Worm (Caenorhabditis elegans) whole organism, late embryonic: ENCODE results near the gene F07C3.2.

Experiments used
- C08G9.2 ChIP-seq: sonication (generic microtip); optimal IDR thresholded peaks from 2 replicates; lab custom pipeline; 2016; ENCODE audit warnings: mild to moderate bottlenecking, missing genetic modification characterization, moderate library complexity, missing compliant biosample characterization
- C38D4.7 ChIP-seq: fragments of 200-800 bp; sonication (Bioruptor generic); optimal IDR thresholded peaks from 2 replicates; lab custom pipeline; 2018; ENCODE audit warnings: mild to moderate bottlenecking, missing genetic modification characterization, moderate library complexity, missing compliant biosample characterization
- K02D7.2 ChIP-seq: sonication (generic microtip); optimal IDR thresholded peaks from 2 replicates; lab custom pipeline; 2017; ENCODE audit warnings: mild to moderate bottlenecking, missing genetic modification characterization, missing compliant biosample characterization
- T23F11.4 ChIP-seq: fragments of 200-800 bp; sonication (Bioruptor generic); optimal IDR thresholded peaks from 2 replicates; lab custom pipeline; 2018; ENCODE audit warnings: mild to moderate bottlenecking, missing genetic modification characterization, missing compliant biosample characterization
- ahr-1 ChIP-seq: sonication (generic microtip); optimal IDR thresholded peaks from 2 replicates; lab custom pipeline; 2016; ENCODE audit warnings: missing genetic modification characterization, missing compliant biosample characterization
- ceh-14 ChIP-seq: sonication (generic microtip); optimal IDR thresholded peaks from 2 replicates; lab custom pipeline; 2016; ENCODE audit warnings: missing genotype, missing genetic modification characterization, missing compliant biosample characterization
- ceh-19 ChIP-seq: fragments of 200-800 bp; sonication (Bioruptor generic); optimal IDR thresholded peaks from 2 replicates; lab custom pipeline; 2018; ENCODE audit warnings: mild to moderate bottlenecking, missing genetic modification characterization, missing compliant biosample characterization
- ceh-2 ChIP-seq: sonication (generic microtip); optimal IDR thresholded peaks from 2 replicates; lab custom pipeline; 2016; ENCODE audit warnings: missing genotype, missing genetic modification characterization, missing compliant biosample characterization
- ceh-31 ChIP-seq: sonication (generic microtip); optimal IDR thresholded peaks from 2 replicates; lab custom pipeline; 2016; ENCODE audit warnings: missing genetic modification characterization, missing compliant biosample characterization
- ceh-34 ChIP-seq: sonication (generic microtip); optimal IDR thresholded peaks from 2 replicates; lab custom pipeline; 2016; ENCODE audit warnings: mild to moderate bottlenecking, missing genetic modification characterization, missing compliant biosample characterization
- ceh-48 ChIP-seq: sonication (generic microtip); optimal IDR thresholded peaks from 2 replicates; lab custom pipeline; 2016; ENCODE audit warnings: missing genetic modification characterization, inconsistent platforms, missing compliant biosample characterization
- ceh-9 ChIP-seq: sonication (generic microtip); optimal IDR thresholded peaks from 2 replicates; lab custom pipeline; 2016; ENCODE audit warnings: mild to moderate bottlenecking, missing genetic modification characterization, inconsistent platforms, missing compliant biosample characterization
- che-1 ChIP-seq: sonication (generic microtip); optimal IDR thresholded peaks from 2 replicates; lab custom pipeline; 2016; ENCODE audit warnings: mild to moderate bottlenecking, missing genetic modification characterization, missing compliant biosample characterization
- dmd-4 ChIP-seq: sonication (generic microtip); optimal IDR thresholded peaks from 2 replicates; lab custom pipeline; 2016; ENCODE audit warnings: borderline replicate concordance, missing genetic modification characterization, missing compliant biosample characterization
- dve-1 ChIP-seq: sonication (generic microtip); optimal IDR thresholded peaks from 2 replicates; lab custom pipeline; 2017; ENCODE audit warnings: antibody characterized with exemption, mild to moderate bottlenecking, missing genetic modification characterization, missing compliant biosample characterization
- elt-2 ChIP-seq: sonication (generic microtip); optimal IDR thresholded peaks from 2 replicates; lab custom pipeline; 2016; ENCODE audit warnings: missing genetic modification reagents, missing genetic modification characterization, missing compliant biosample characterization
- eyg-1 ChIP-seq: sonication (generic microtip); optimal IDR thresholded peaks from 2 replicates; lab custom pipeline; 2016; ENCODE audit warnings: missing genotype, missing genetic modification characterization, missing compliant biosample characterization
- fkh-10 ChIP-seq: fragments of 150-350 bp; optimal IDR thresholded peaks from 2 replicates; lab custom pipeline; 2014; ENCODE audit warnings: missing biosample characterization, missing genetic modification reagents, missing genetic modification characterization
- fkh-6 ChIP-seq: sonication (generic microtip); optimal IDR thresholded peaks from 2 replicates; lab custom pipeline; 2016; ENCODE audit warnings: missing genetic modification characterization, missing compliant biosample characterization
- hlh-15 ChIP-seq: sonication (generic microtip); optimal IDR thresholded peaks from 2 replicates; lab custom pipeline; 2016; ENCODE audit warnings: missing genetic modification characterization, missing compliant biosample characterization
- hlh-30 ChIP-seq: sonication (generic microtip); optimal IDR thresholded peaks from 2 replicates; lab custom pipeline; 2017; ENCODE audit warnings: antibody characterized with exemption, missing genetic modification characterization, missing compliant biosample characterization; ENCODE audit not compliant: insufficient read depth
- lim-6 ChIP-seq: sonication (generic microtip); optimal IDR thresholded peaks from 2 replicates; lab custom pipeline; 2016; ENCODE audit warnings: missing genetic modification characterization, missing compliant biosample characterization
- lin-11 ChIP-seq: fragments of 200-800 bp; sonication (Bioruptor generic); optimal IDR thresholded peaks from 2 replicates; lab custom pipeline; 2018; ENCODE audit warnings: mild to moderate bottlenecking, missing genetic modification characterization, missing compliant biosample characterization
- mec-3 ChIP-seq: sonication (generic microtip); optimal IDR thresholded peaks from 2 replicates; lab custom pipeline; 2016; ENCODE audit warnings: borderline replicate concordance, missing genetic modification characterization, missing compliant biosample characterization
- nhr-232 ChIP-seq: sonication (generic microtip); optimal IDR thresholded peaks from 2 replicates; lab custom pipeline; 2016; ENCODE audit warnings: missing genetic modification characterization, missing compliant biosample characterization
- odd-2 ChIP-seq: sonication (generic microtip); optimal IDR thresholded peaks from 2 replicates; lab custom pipeline; 2017; ENCODE audit warnings: antibody characterized with exemption, mild to moderate bottlenecking, missing genetic modification characterization, missing compliant biosample characterization
- pat-9 ChIP-seq: fragments of 200-800 bp; sonication (Bioruptor generic); optimal IDR thresholded peaks from 2 replicates; lab custom pipeline; 2018; ENCODE audit warnings: mild to moderate bottlenecking, missing genetic modification characterization, moderate library complexity, missing compliant biosample characterization
- pha-2 ChIP-seq: sonication (generic microtip); optimal IDR thresholded peaks from 2 replicates; lab custom pipeline; 2017; ENCODE audit warnings: mild to moderate bottlenecking, missing genetic modification characterization, missing compliant biosample characterization
- pha-4 ChIP-seq: fragments of 150-350 bp; optimal IDR thresholded peaks from 2 replicates; lab custom pipeline; 2018; ENCODE audit warnings: missing biosample characterization, missing genetic modification reagents, missing genetic modification characterization
- pros-1 ChIP-seq: fragments of 150-350 bp; optimal IDR thresholded peaks from 2 replicates; lab custom pipeline; 2014; ENCODE audit warnings: missing biosample characterization, missing genetic modification reagents, missing genetic modification characterization
- ref-2 ChIP-seq: sonication (generic microtip); optimal IDR thresholded peaks from 2 replicates; lab custom pipeline; 2016; ENCODE audit warnings: missing genetic modification characterization, missing compliant biosample characterization
- rnt-1 ChIP-seq: sonication (generic microtip); optimal IDR thresholded peaks from 2 replicates; lab custom pipeline; 2016; ENCODE audit warnings: missing genetic modification characterization, missing compliant biosample characterization
- sdc-2 ChIP-seq: sonication (generic microtip); optimal IDR thresholded peaks from 2 replicates; lab custom pipeline; 2016; ENCODE audit warnings: missing genotype, missing genetic modification characterization, missing compliant biosample characterization
- sox-4 ChIP-seq: sonication (generic microtip); optimal IDR thresholded peaks from 2 replicates; lab custom pipeline; 2017; ENCODE audit warnings: mild to moderate bottlenecking, missing genetic modification characterization, inconsistent platforms, missing compliant biosample characterization
- tbx-2 ChIP-seq: sonication (generic microtip); optimal IDR thresholded peaks from 2 replicates; lab custom pipeline; 2016; ENCODE audit warnings: missing genetic modification characterization, missing compliant biosample characterization
- ttx-3 ChIP-seq: sonication (generic microtip); optimal IDR thresholded peaks from 2 replicates; lab custom pipeline; 2016; ENCODE audit warnings: missing genetic modification reagents, missing genetic modification characterization, missing compliant biosample characterization
- unc-3 ChIP-seq, 2 experiments: fragments of 200-800 bp in 1 of 2; sonication (Bioruptor generic) in 1 of 2; sonication (generic microtip) in 1 of 2; conservative IDR thresholded peaks in 1 of 2; optimal IDR thresholded peaks in 1 of 2; 2 replicates each; pipeline versions ENCODE4 v1.3.6 to Lab custom; 2016 to 2022; ENCODE audit warnings: missing compliant biosample characterization in 2 of 2, missing genetic modification characterization in 2 of 2, missing genetic modification reagents in 1 of 2
- unc-55 ChIP-seq: sonication (generic microtip); optimal IDR thresholded peaks from 2 replicates; lab custom pipeline; 2017; ENCODE audit warnings: missing biosample characterization, missing genetic modification reagents, missing genetic modification characterization
- zip-5 ChIP-seq: sonication (generic microtip); optimal IDR thresholded peaks from 2 replicates; lab custom pipeline; 2016; ENCODE audit warnings: missing genetic modification characterization, missing compliant biosample characterization
- ztf-16 ChIP-seq: sonication (generic microtip); optimal IDR thresholded peaks from 2 replicates; lab custom pipeline; 2017; ENCODE audit warnings: missing genetic modification characterization, missing compliant biosample characterization

F07C3.2 gene

ce11 chrV:9254012-9254696, 28.3 kb downstream of the F07C3.2 start, which contains the start of gene F07C3.9:
Gene F07C3.9 (minus strand): TSS chrV:9254646.
- TF ChIP-seq nhr-232 (no peak), elt-2 (tag; lab: Kevin White, UChicago) (peak; percentile 58)

- no peak for TF ChIP-seq che-1 (tag; lab: Kevin White, UChicago)
- no peak for TF ChIP-seq lin-11 (tag; lab: Kevin White, UChicago)
- TF ChIP-seq ztf-16 = no peak
- no peak for TF ChIP-seq pha-2
- TF ChIP-seq nhr-232 = no peak
- TF ChIP-seq dmd-4 (tag; lab: Kevin White, UChicago) = no peak
- TF ChIP-seq, all 69 proteins: peak for 0
Measured at ce11 chrV:9255480-9255879, 29.6 kb downstream of the F07C3.2 start.

- TF ChIP-seq unc-55 (no peak), T23F11.4 (GFP tag; lab: Kevin White, UChicago) (no peak), sdc-2 (tag; lab: Kevin White, UChicago) (no peak), zip-5 (tag; lab: Kevin White, UChicago) (no peak), pha-2 (no peak), ceh-34 (tag; lab: Kevin White, UChicago) (no peak), ahr-1 (no peak), C38D4.7 (GFP tag; lab: Kevin White, UChicago) (no peak), fkh-10 (GFP tag; lab: Kevin White, UChicago) (no peak), tbx-2 (tag; lab: Kevin White, UChicago) (no peak), pat-9 (tag; lab: Kevin White, UChicago) (no peak), pha-4 (no peak), ttx-3 (no peak), K02D7.2 (no peak), hlh-30 (tag; lab: Kevin White, UChicago) (no peak)
Measured at ce11 chrV:9257467-9257866, 31.6 kb downstream of the F07C3.2 start, which contains the start of gene F07C3.16. Gene F07C3.16 (minus strand): TSS chrV:9257567.

ce11 chrV:9260411-9260810, 34.5 kb downstream of the F07C3.2 start:
- TF ChIP-seq ceh-31 (tag; lab: Kevin White, UChicago) (no peak), odd-2 (tag; lab: Kevin White, UChicago) (no peak), pros-1 (tag; lab: Kevin White, UChicago) (no peak), ztf-16 (no peak), dve-1 (tag; lab: Kevin White, UChicago) (no peak), unc-3 (GFP tag; conservative IDR thresholded peaks at IDR 0.05; lab: Robert Waterston, UW) (no peak), unc-3 (tag; optimal IDR thresholded peaks at IDR 0.05; lab: Kevin White, UChicago) (no peak), mec-3 (tag; lab: Kevin White, UChicago) (no peak), fkh-10 (GFP tag; lab: Kevin White, UChicago) (no peak), ref-2 (tag; lab: Kevin White, UChicago) (no peak), ceh-9 (tag; lab: Kevin White, UChicago) (no peak), ceh-48 (no peak), C08G9.2 (no peak), C38D4.7 (GFP tag; lab: Kevin White, UChicago) (no peak)

ce11 chrV:9261492-9261891, 35.6 kb downstream of the F07C3.2 start, which contains the start of gene nhr-36:
Gene nhr-36 (minus strand): TSS chrV:9261592.
- TF ChIP-seq sdc-2 (tag; lab: Kevin White, UChicago) (no peak), ceh-2 (tag; lab: Kevin White, UChicago) (no peak), hlh-15 (tag; lab: Kevin White, UChicago) (no peak), lim-6 (tag; lab: Kevin White, UChicago) (no peak), sox-4 (tag; lab: Kevin White, UChicago) (no peak), ceh-19 (GFP tag; lab: Kevin White, UChicago) (no peak), eyg-1 (tag; lab: Kevin White, UChicago) (no peak), unc-3 (GFP tag; conservative IDR thresholded peaks at IDR 0.05; lab: Robert Waterston, UW) (no peak), unc-3 (tag; optimal IDR thresholded peaks at IDR 0.05; lab: Kevin White, UChicago) (no peak), rnt-1 (tag; lab: Kevin White, UChicago) (no peak), fkh-6 (tag; lab: Kevin White, UChicago) (no peak), ref-2 (tag; lab: Kevin White, UChicago) (no peak), ceh-14 (tag; lab: Kevin White, UChicago) (no peak)
